Fruit fly (Drosophila melanogaster) whole organism, prepupa: ENCODE measurements around the gene CG12560.

Experiments
- CG6792 ChIP-seq: fragments of 200-800 bp; sonication (Bioruptor generic); optimal IDR thresholded peaks from 3 replicates; lab custom pipeline; 2016; ENCODE audit warnings: missing biosample characterization, missing genetic modification characterization
- Eip78C ChIP-seq: fragments of 200-800 bp; sonication (Bioruptor generic); peaks from one replicate; lab custom pipeline; 2016; ENCODE audit warnings: missing biosample characterization, missing genetic modification characterization
- Hr4 ChIP-seq: fragments of 200-800 bp; sonication (Bioruptor generic); optimal IDR thresholded peaks from 3 replicates; lab custom pipeline; 2016; ENCODE audit warnings: missing biosample characterization, missing genetic modification characterization
- Lpt ChIP-seq: fragments of 200-800 bp; sonication (Bioruptor generic); optimal IDR thresholded peaks from 3 replicates; lab custom pipeline; 2016; ENCODE audit warnings: missing biosample characterization, missing genetic modification characterization
- Met ChIP-seq: fragments of 200-800 bp; sonication (Bioruptor generic); optimal IDR thresholded peaks from 3 replicates; lab custom pipeline; 2016; ENCODE audit warnings: missing biosample characterization, missing genetic modification characterization
- fd59A ChIP-seq: fragments of 200-800 bp; sonication (Bioruptor generic); optimal IDR thresholded peaks from 2 replicates; lab custom pipeline; 2017; ENCODE audit warnings: missing biosample characterization, mild to moderate bottlenecking, missing genetic modification characterization, missing genetic modification reagents
- svp ChIP-seq: fragments of 200-800 bp; sonication (Bioruptor generic); peaks from one replicate; lab custom pipeline; 2016; ENCODE audit warnings: missing biosample characterization, missing genetic modification characterization
- vri ChIP-seq: fragments of 200-800 bp; sonication (Bioruptor generic); optimal IDR thresholded peaks from 3 replicates; lab custom pipeline; 2016; ENCODE audit warnings: missing biosample characterization, mild to moderate bottlenecking, missing genetic modification characterization

DNA sequence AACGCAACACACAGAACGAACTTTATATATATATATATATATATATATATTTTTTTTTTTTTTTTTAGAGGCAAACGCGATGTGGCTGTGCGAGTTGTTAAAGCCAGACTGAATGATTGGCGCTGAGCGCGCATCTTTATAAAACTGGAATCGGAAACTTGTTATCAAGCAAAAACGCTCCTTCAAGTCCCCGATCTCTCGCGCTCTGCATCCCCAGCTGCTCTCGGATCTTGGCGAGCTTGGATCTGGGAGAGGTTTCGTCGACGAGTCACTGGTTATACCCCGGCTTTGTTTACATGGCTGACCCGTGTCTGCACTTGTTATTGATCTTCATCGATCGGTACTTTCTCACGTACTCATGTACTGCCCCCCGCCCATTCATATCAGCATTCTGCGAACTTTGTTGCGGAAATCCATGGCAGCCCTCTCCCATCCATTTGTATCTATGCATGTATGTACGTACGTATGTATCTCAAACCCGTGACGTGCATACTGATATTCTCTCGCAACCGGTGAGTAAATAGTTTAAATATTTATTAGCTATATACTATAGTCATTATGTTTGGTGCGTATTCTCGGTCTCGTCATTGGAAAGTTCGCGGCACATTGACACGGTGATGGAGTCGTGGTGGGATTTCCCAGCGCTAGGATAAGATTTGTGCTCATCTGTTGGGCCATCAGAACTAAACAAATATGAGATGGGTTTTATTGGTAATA, 2.0 kb downstream of the CG12560 start, which contains the start of gene Spn28Dc:
- TF ChIP-seq Hr4 (GFP tag; lab: Kevin White, UChicago) (no peak), Met (GFP tag; lab: Kevin White, UChicago) (no peak), svp (peak; percentile 98), fd59A (GFP tag; lab: Kevin White, UChicago) (no peak), vri (peak; percentile 8), Eip78C (GFP tag; lab: Kevin White, UChicago) (peak; percentile 80), Lpt (GFP tag; lab: Kevin White, UChicago) (no peak), CG6792 (GFP tag; lab: Kevin White, UChicago) (peak; percentile 7)
